Fruit fly (Drosophila melanogaster): ENCODE results near the gene ssp2.
A peak's percentile ranks its signal among the peaks of the same experiment; 100 is the strongest.

Gene ssp2

DNA sequence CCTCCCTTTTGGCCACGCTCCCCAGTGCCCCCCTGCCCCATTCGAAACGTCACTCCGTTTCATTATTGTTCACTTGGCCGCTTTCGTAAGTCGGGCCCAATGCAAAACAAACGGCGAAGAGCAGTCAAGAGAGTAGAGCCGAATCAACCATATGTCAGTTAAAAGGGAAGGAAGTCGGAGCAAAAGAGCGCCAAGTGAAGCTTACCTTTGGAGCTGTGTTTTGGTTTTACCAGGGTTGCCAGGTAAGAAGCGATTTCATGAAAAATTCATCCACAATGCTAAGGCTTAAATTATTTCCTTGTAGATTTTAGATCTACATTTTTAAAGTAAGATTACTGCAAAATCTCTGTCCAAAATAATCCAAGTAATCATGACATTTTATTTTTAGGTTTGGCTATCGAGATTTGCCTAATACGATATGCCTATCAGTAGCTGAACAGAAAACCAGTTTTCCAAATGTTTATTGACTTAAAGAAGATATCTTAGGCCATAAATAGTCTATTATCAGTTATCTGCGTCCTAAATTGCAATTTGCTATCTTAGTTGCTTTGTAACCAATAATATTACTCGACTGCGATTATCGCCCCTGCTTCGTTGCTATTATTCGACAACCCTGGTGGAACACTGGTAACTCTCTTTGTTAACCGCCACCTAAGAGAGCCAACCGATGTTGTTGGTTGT, 26.4 kb upstream of the ssp2 start (continued):
- TF ChIP-seq Hey (tag; optimal IDR thresholded peaks at IDR 0.05) (peak; percentile 36), sqz (GFP tag; optimal IDR thresholded peaks at IDR 0.05) (peak; percentile 87), Elba2 (GFP tag; optimal IDR thresholded peaks at IDR 0.05) (no peak), Dll (GFP tag; IDR thresholded peaks at IDR 0.05; ENCODE audit: partially characterized antibody) (no peak), yki (optimal IDR thresholded peaks at IDR 0.05) (no peak), Doc3 (GFP tag; IDR thresholded peaks at IDR 0.05; ENCODE audit: partially characterized antibody) (no peak), Ets97D (GFP tag; optimal IDR thresholded peaks at IDR 0.05) (peak; percentile 10), CG12071 (GFP tag; optimal IDR thresholded peaks at IDR 0.05) (peak; percentile 75), MESR4 (GFP tag; optimal IDR thresholded peaks at IDR 0.05) (no peak), bab2 (GFP tag; optimal IDR thresholded peaks at IDR 0.05) (peak; percentile 85), CG4404 (GFP tag; IDR thresholded peaks at IDR 0.05) (peak; percentile 70), jigr1 (GFP tag; IDR thresholded peaks at IDR 0.05) (peak; percentile 38; the same call in 1 of the 3 replicates), bcd (GFP tag; optimal IDR thresholded peaks at IDR 0.05) (peak; percentile 90), otp (GFP tag; IDR thresholded peaks at IDR 0.05) (no peak), Hmx (GFP tag; optimal IDR thresholded peaks at IDR 0.05) (peak; percentile 81), CG11247 (GFP tag; IDR thresholded peaks at IDR 0.05) (peak; percentile 35; the same call in 1 of the 2 replicates), H2.0 (GFP tag; IDR thresholded peaks at IDR 0.05) (0 out of 2 replicates have a peak, but pooled peaks have one; percentile 42), Dek (tag; optimal IDR thresholded peaks at IDR 0.05) (peak; percentile 67), ase (GFP tag; IDR thresholded peaks at IDR 0.05) (peak; percentile 63; the same call in 2 of the 3 replicates), CG10147 (GFP tag; optimal IDR thresholded peaks at IDR 0.05) (peak; percentile 92), MTF-1 (GFP tag; optimal IDR thresholded peaks at IDR 0.05; ENCODE audit: borderline replicate concordance) (no peak), pum (GFP tag; optimal IDR thresholded peaks at IDR 0.05) (peak; percentile 86), CG18764 (GFP tag; optimal IDR thresholded peaks at IDR 0.05) (peak; percentile 73), CG12104 (GFP tag; optimal IDR thresholded peaks at IDR 0.05) (peak; percentile 91), CG31365 (tag; optimal IDR thresholded peaks at IDR 0.05) (no peak), wor (GFP tag; IDR thresholded peaks at IDR 0.05) (no peak; the same call in none of the 2 replicates), Sox102F (GFP tag; optimal IDR thresholded peaks at IDR 0.05) (peak; percentile 86), fd64A (GFP tag; optimal IDR thresholded peaks at IDR 0.05) (peak; percentile 54), dmrt99B (tag; optimal IDR thresholded peaks at IDR 0.05) (peak; percentile 94), CG1792 (GFP tag; optimal IDR thresholded peaks at IDR 0.05) (peak; percentile 87), sima (GFP tag; optimal IDR thresholded peaks at IDR 0.05) (peak; percentile 65), lilli (GFP tag; optimal IDR thresholded peaks at IDR 0.05) (peak; percentile 91), CG3407 (GFP tag; optimal IDR thresholded peaks at IDR 0.05) (peak; percentile 62), crol (GFP tag; IDR thresholded peaks at IDR 0.05) (peak; percentile 53), emc (GFP tag; optimal IDR thresholded peaks at IDR 0.05) (peak; percentile 76), CG8944 (GFP tag; optimal IDR thresholded peaks at IDR 0.05) (peak; percentile 76), tin (GFP tag; optimal IDR thresholded peaks at IDR 0.05) (peak; percentile 90), CG2129 (GFP tag; IDR thresholded peaks at IDR 0.05; ENCODE audit: partially characterized antibody) (no peak), CG12942 (GFP tag; optimal IDR thresholded peaks at IDR 0.05) (peak; percentile 78), CG17361 (GFP tag; IDR thresholded peaks at IDR 0.05) (peak; percentile 97), ttk (GFP tag; IDR thresholded peaks at IDR 0.05) (peak; percentile 58), sc (optimal IDR thresholded peaks at IDR 0.05) (no peak), sc (GFP tag; optimal IDR thresholded peaks at IDR 0.05) (peak; percentile 86), NC2β (GFP tag; optimal IDR thresholded peaks at IDR 0.05) (peak; percentile 82), CG1529 (GFP tag; optimal IDR thresholded peaks at IDR 0.05) (peak; percentile 88), Dip2 (GFP tag; IDR thresholded peaks at IDR 0.05) (no peak), chm (GFP tag; IDR thresholded peaks at IDR 0.05) (no peak; the same call in none of the 2 replicates), CG10565 (GFP tag; optimal IDR thresholded peaks at IDR 0.05) (peak; percentile 27), Drgx (GFP tag; IDR thresholded peaks at IDR 0.05) (peak; percentile 81; the same call in 1 of the 2 replicates), CG14050 (GFP tag; IDR thresholded peaks at IDR 0.05) (no peak; the same call in 2 of the 3 replicates), CG7372 (GFP tag; IDR thresholded peaks at IDR 0.05) (peak; percentile 75)
